Fruit fly (Drosophila melanogaster) S2 (cell line): ENCODE results near the gene drm.

ENCODE experiments used
- CG8478 ChIP-seq: fragments of >200 bp; optimal IDR thresholded peaks from 2 replicates; lab custom pipeline; 2018
- CTCF ChIP-seq, 2 experiments: fragments of >200 bp; optimal IDR thresholded peaks; 2 replicates each; lab custom pipeline; 2018

DNA sequence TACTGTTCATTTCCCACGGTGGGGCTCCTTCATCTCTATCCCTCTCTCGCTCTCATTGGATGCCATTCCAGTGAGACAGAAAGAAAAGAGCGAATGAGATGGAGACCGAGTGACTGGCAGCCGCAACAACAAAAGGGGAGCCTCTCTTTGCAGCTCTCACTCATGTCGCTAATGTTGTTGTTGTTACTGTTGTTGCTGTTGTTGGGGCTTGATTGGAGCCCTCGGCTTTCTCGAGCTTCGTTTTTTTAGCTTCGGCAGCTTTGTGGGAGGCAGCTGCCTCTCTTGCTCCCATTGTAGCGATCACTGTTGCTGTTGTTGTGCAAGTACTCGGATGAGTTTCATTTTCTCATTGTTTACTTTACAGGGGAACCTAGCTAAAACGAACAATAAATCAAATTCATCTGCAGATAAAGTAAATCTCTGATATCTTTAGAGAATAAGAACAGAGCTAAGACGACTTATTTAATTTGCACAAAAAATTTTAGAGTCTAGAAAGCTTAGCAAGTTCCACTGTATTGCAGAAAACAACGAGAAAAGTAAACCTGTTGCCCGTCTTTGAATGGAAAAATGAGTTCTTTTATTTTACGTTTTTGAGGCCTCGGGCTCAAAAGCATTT, 4.7 kb upstream of the drm start:
- no peak for TF ChIP-seq CG8478 (lab: Kevin White, UChicago)
- no peak for TF ChIP-seq CTCF (optimal IDR thresholded peaks at IDR 0.05; lab: Kevin White, UChicago)
